Fruit fly (Drosophila melanogaster): ENCODE data around the gene CG14974.

CG14974 gene

DNA sequence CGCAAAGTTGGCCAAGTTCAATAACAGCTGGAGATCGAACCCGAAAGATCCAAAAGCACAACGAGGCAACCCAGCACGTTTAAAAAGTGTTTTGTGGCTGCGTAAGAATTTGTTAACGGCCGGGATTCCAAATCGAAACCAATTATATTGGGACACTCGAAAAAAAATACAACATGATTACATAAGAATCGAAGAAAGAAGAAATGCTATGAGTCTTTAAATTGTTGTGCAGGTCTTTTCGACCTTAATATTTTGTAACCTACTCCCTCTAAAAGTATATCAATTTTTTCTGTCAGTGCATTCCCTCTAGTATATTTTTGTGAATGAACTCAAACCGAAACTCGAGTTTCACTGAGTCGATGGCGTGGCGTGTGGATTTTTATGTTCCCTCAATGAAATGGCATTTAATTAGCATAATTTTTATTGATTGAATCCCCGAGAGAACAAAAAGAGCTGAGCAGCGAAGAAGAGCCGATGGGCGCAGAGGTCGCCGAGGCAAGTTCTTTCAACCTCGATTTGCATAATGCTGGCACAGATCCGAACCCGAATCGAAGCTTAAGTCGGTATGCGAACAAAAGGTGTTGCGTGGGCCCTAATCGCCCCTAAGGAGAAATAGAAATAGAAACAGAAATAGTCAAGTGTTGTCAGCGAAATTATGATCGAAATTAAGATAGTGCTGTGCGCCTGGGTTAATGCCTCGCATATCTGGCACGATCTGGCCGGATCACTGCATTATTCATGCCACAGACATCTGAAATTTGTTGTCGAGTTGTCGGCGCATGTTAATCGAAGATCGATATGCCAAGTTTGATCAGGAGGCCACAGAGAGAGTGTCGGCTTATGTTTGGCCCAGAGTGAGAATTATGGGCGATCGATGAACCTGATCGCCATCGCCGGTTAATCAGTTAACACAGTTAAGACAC lies 44.7 kb upstream of the CG14974 start (continued):
- peak; percentile 68 for TF ChIP-seq CG13624 (GFP tag; optimal IDR thresholded peaks at IDR 0.05)
- peak; percentile 77 for TF ChIP-seq CG13894 (tag; optimal IDR thresholded peaks at IDR 0.05)
- peak in 1 of 2 experiments; percentile 11 for TF ChIP-seq Hr78 (GFP tag; optimal IDR thresholded peaks at IDR 0.05)
- no peak for TF ChIP-seq YL-1 (GFP tag; optimal IDR thresholded peaks at IDR 0.05)
- peak; percentile 32 for TF ChIP-seq CG10979 (tag; optimal IDR thresholded peaks at IDR 0.05)
- TF ChIP-seq aop (GFP tag; IDR thresholded peaks at IDR 0.05) = 0 out of 2 replicates have a peak, but pooled peaks have one; percentile 13
- TF ChIP-seq CG17361 (GFP tag; IDR thresholded peaks at IDR 0.05) = 0 out of 3 replicates have a peak, but pooled peaks have one; percentile 35
- TF ChIP-seq fd64A (GFP tag; optimal IDR thresholded peaks at IDR 0.05) = no peak
- no peak for TF ChIP-seq CG17186 (GFP tag; optimal IDR thresholded peaks at IDR 0.05)
- TF ChIP-seq CG2120 (GFP tag; optimal IDR thresholded peaks at IDR 0.05) = peak; percentile 63
- peak; percentile 29; the same call in 1 of the 2 replicates for TF ChIP-seq CG6689 (GFP tag; IDR thresholded peaks at IDR 0.05)
- peak; percentile 55 for TF ChIP-seq sd (tag; optimal IDR thresholded peaks at IDR 0.05)
- TF ChIP-seq Lhr (GFP tag; optimal IDR thresholded peaks at IDR 0.05) = peak; percentile 23
- TF ChIP-seq CG2712 (tag; optimal IDR thresholded peaks at IDR 0.05) = peak; percentile 35
- no peak for TF ChIP-seq Ravus (GFP tag; IDR thresholded peaks at IDR 0.05)
- peak; percentile 9 for TF ChIP-seq maf-S (GFP tag; optimal IDR thresholded peaks at IDR 0.05)
- TF ChIP-seq en (GFP tag; optimal IDR thresholded peaks at IDR 0.05) = no peak
- peak; percentile 49; the same call in 1 of the 2 replicates for TF ChIP-seq CG10366 (GFP tag; IDR thresholded peaks at IDR 0.05)
- TF ChIP-seq Usf (GFP tag; optimal IDR thresholded peaks at IDR 0.05) = peak; percentile 35
- peak; percentile 24 for TF ChIP-seq CG3163 (GFP tag; optimal IDR thresholded peaks at IDR 0.05)
- TF ChIP-seq lmd (GFP tag; IDR thresholded peaks at IDR 0.05) = peak; percentile 59
- peak; percentile 95 for TF ChIP-seq Med (GFP tag)
- no peak for TF ChIP-seq pb (GFP tag; optimal IDR thresholded peaks at IDR 0.05)
- TF ChIP-seq ems (GFP tag; optimal IDR thresholded peaks at IDR 0.05) = no peak
- TF ChIP-seq CG15011 (GFP tag; optimal IDR thresholded peaks at IDR 0.05) = no peak
- peak; percentile 25 for TF ChIP-seq fd3F (GFP tag; optimal IDR thresholded peaks at IDR 0.05)
- TF ChIP-seq oc (tag; optimal IDR thresholded peaks at IDR 0.05) = peak; percentile 60
- peak; percentile 44 for TF ChIP-seq CG15269 (tag; optimal IDR thresholded peaks at IDR 0.05)
- TF ChIP-seq CG9932 (GFP tag; IDR thresholded peaks at IDR 0.05) = peak; percentile 75
- no peak for TF ChIP-seq CG7963 (GFP tag; IDR thresholded peaks at IDR 0.05; ENCODE audit: partially characterized antibody)
- no peak for TF ChIP-seq dati (GFP tag; IDR thresholded peaks at IDR 0.05)
- TF ChIP-seq eve (GFP tag; optimal IDR thresholded peaks at IDR 0.05) = peak in 1 of 2 experiments; percentile 63
- TF ChIP-seq lbe (GFP tag; optimal IDR thresholded peaks at IDR 0.05) = no peak
- TF ChIP-seq CG16815 (GFP tag; optimal IDR thresholded peaks at IDR 0.05) = peak; percentile 46
- TF ChIP-seq dm (GFP tag; optimal IDR thresholded peaks at IDR 0.05) = peak; percentile 17
- TF ChIP-seq CG8359 (GFP tag; optimal IDR thresholded peaks at IDR 0.05; ENCODE audit: borderline replicate concordance) = no peak
- no peak for TF ChIP-seq bab2 (GFP tag; optimal IDR thresholded peaks at IDR 0.05)
- no peak for TF ChIP-seq repo (GFP tag; optimal IDR thresholded peaks at IDR 0.05)
- peak; percentile 38 for TF ChIP-seq CG9817 (tag; optimal IDR thresholded peaks at IDR 0.05)
- TF ChIP-seq CG10462 (GFP tag; optimal IDR thresholded peaks at IDR 0.05) = peak; percentile 12
- TF ChIP-seq Dad (GFP tag; optimal IDR thresholded peaks at IDR 0.05) = no peak
- TF ChIP-seq BEAF-32 (GFP tag; optimal IDR thresholded peaks at IDR 0.05) = no peak
- TF ChIP-seq yki (optimal IDR thresholded peaks at IDR 0.05) = no peak
- peak; percentile 17; the same call in 1 of the 2 replicates for TF ChIP-seq Ada2b (GFP tag; IDR thresholded peaks at IDR 0.05)
- TF ChIP-seq CG9437 (GFP tag; optimal IDR thresholded peaks at IDR 0.05) = peak; percentile 24
- TF ChIP-seq Hsf (GFP tag; optimal IDR thresholded peaks at IDR 0.05) = peak; percentile 64
- TF ChIP-seq sob (GFP tag; IDR thresholded peaks at IDR 0.05) = 0 out of 2 replicates have a peak, but pooled peaks have one; percentile 12
- no peak for TF ChIP-seq CG14860 (GFP tag; IDR thresholded peaks at IDR 0.05; ENCODE audit: partially characterized antibody)

All from whole organism, embryonic.